Fruit fly (Drosophila melanogaster): ENCODE results near the gene Tim9a.
A peak's percentile ranks its signal among the peaks of the same experiment; 100 is the strongest.

Tim9a gene

DNA sequence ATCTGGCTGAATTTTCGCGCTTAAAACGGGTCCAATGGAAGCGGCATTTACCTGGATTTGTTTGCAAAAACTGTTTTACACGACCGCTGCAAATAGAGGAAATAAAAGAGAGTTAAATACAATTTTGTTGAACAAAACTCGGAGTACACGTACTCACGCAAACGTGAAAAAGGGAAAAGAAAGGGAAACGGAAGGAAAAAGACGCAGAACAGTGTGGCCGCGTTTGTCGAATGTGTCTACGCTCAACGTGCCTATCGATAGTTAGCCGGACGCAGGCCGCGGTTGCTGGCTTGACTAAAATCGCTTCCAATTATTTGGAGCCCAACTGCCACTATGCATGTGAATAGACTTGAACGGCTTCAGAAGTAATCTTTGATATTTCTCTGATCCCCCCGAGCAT, 47.6 kb upstream of the Tim9a start, which contains the start of gene RpS15Aa (continued):
- TF ChIP-seq lab (GFP tag; optimal IDR thresholded peaks at IDR 0.05) (peak; percentile 89), CG12744 (GFP tag; optimal IDR thresholded peaks at IDR 0.05) (peak; percentile 40), sna (GFP tag; IDR thresholded peaks at IDR 0.05; ENCODE audit: partially characterized antibody) (no peak), prd (optimal IDR thresholded peaks at IDR 0.05) (no peak), prd (GFP tag; IDR thresholded peaks at IDR 0.05) (peak; percentile 67), abd-A (tag; optimal IDR thresholded peaks at IDR 0.05) (no peak), CG10366 (GFP tag; IDR thresholded peaks at IDR 0.05) (peak; percentile 76), CG3995 (GFP tag; optimal IDR thresholded peaks at IDR 0.05) (peak; percentile 68), CG7786 (GFP tag; optimal IDR thresholded peaks at IDR 0.05) (peak; percentile 51), Lpt (GFP tag; optimal IDR thresholded peaks at IDR 0.05) (no peak), exex (tag; optimal IDR thresholded peaks at IDR 0.05) (peak; percentile 33), wek (GFP tag; optimal IDR thresholded peaks at IDR 0.05) (peak; percentile 76), CG4328 (GFP tag; optimal IDR thresholded peaks at IDR 0.05) (peak; percentile 75), sr (GFP tag; IDR thresholded peaks at IDR 0.05) (peak; percentile 83), sc (optimal IDR thresholded peaks at IDR 0.05) (no peak), sc (GFP tag; optimal IDR thresholded peaks at IDR 0.05) (peak; percentile 22), Ssrp (tag; optimal IDR thresholded peaks at IDR 0.05) (peak; percentile 22), aop (GFP tag; IDR thresholded peaks at IDR 0.05) (0 out of 2 replicates have a peak, but pooled peaks have one; percentile 36), CG4360 (GFP tag; IDR thresholded peaks at IDR 0.05) (peak; percentile 20; the same call in 1 of the 2 replicates), HLH54F (GFP tag; optimal IDR thresholded peaks at IDR 0.05) (peak; percentile 67), CG2889 (GFP tag; IDR thresholded peaks at IDR 0.05) (peak; percentile 54; the same call in 1 of the 3 replicates), CG7556 (GFP tag; optimal IDR thresholded peaks at IDR 0.05) (no peak), CG5180 (GFP tag; optimal IDR thresholded peaks at IDR 0.05) (peak; percentile 65), Awh (GFP tag; IDR thresholded peaks at IDR 0.05) (peak; percentile 62), dysf (GFP tag; IDR thresholded peaks at IDR 0.05) (peak; percentile 77), sim (GFP tag; IDR thresholded peaks at IDR 0.05) (no peak; the same call in 1 of the 2 replicates), az2 (GFP tag; optimal IDR thresholded peaks at IDR 0.05) (peak; percentile 33), CG31365 (tag; optimal IDR thresholded peaks at IDR 0.05) (peak; percentile 62), CG11504 (tag; optimal IDR thresholded peaks at IDR 0.05) (peak; percentile 55), ci (GFP tag; IDR thresholded peaks at IDR 0.05) (peak; percentile 96), CG13296 (GFP tag; optimal IDR thresholded peaks at IDR 0.05) (peak; percentile 79), CG17385 (GFP tag; optimal IDR thresholded peaks at IDR 0.05) (peak; percentile 80), Abd-B (GFP tag; optimal IDR thresholded peaks at IDR 0.05) (peak; percentile 37), sima (GFP tag; optimal IDR thresholded peaks at IDR 0.05) (peak; percentile 35), dmrt99B (tag; optimal IDR thresholded peaks at IDR 0.05) (peak; percentile 44), CTCF (GFP tag; optimal IDR thresholded peaks at IDR 0.05) (peak; percentile 61), CG5953 (GFP tag; IDR thresholded peaks at IDR 0.05) (peak; percentile 55), HmgZ (tag; optimal IDR thresholded peaks at IDR 0.05) (peak; percentile 57), pita (GFP tag; optimal IDR thresholded peaks at IDR 0.05) (peak; percentile 54), shn (GFP tag; optimal IDR thresholded peaks at IDR 0.05) (peak; percentile 65), Dek (tag; optimal IDR thresholded peaks at IDR 0.05) (peak; percentile 36), usp (GFP tag; optimal IDR thresholded peaks at IDR 0.05) (no peak), MTF-1 (GFP tag; optimal IDR thresholded peaks at IDR 0.05; ENCODE audit: borderline replicate concordance) (peak; percentile 91), gcm (GFP tag; optimal IDR thresholded peaks at IDR 0.05) (peak; percentile 63), bowl (GFP tag; IDR thresholded peaks at IDR 0.05) (0 out of 2 replicates have a peak, but pooled peaks have one; percentile 44), CG2116 (GFP tag; optimal IDR thresholded peaks at IDR 0.05) (peak; percentile 62), stc (GFP tag; IDR thresholded peaks at IDR 0.05) (peak; percentile 68), Dp (GFP tag; optimal IDR thresholded peaks at IDR 0.05) (peak; percentile 1), org-1 (GFP tag; optimal IDR thresholded peaks at IDR 0.05) (peak; percentile 60), sd (tag; optimal IDR thresholded peaks at IDR 0.05) (no peak), hb (GFP tag; IDR thresholded peaks at IDR 0.05; ENCODE audit: partially characterized antibody) (peak; percentile 51; the same call in 1 of the 3 replicates), zen2 (GFP tag; IDR thresholded peaks at IDR 0.05; ENCODE audit: partially characterized antibody) (no peak)
